Fruit fly (Drosophila melanogaster) whole organism, embryonic: Measurements from ENCODE around the gene hry.

Source experiments
- B-H1 ChIP-seq: fragments of 200-800 bp; sonication (Bioruptor generic); IDR thresholded peaks from 3 replicates; pipeline ENCODE4 v1.3.6; 2022; ENCODE audit warnings: missing biosample characterization, missing genetic modification characterization
- Blimp-1 ChIP-seq: fragments of 200-800 bp; sonication (Bioruptor generic); optimal IDR thresholded peaks from 3 replicates; lab custom pipeline; 2018; ENCODE audit warnings: missing biosample characterization, missing genetic modification characterization, mild to moderate bottlenecking, moderate library complexity, missing genetic modification reagents
- CG10209 ChIP-seq: fragments of 200-800 bp; sonication (Bioruptor generic); optimal IDR thresholded peaks from 3 replicates; lab custom pipeline; 2017; ENCODE audit warnings: missing biosample characterization, mild to moderate bottlenecking, missing genetic modification characterization, missing genetic modification reagents
- CG10654 ChIP-seq: fragments of 200-800 bp; sonication (Bioruptor generic); optimal IDR thresholded peaks from 2 replicates; lab custom pipeline; 2016; ENCODE audit warnings: missing biosample characterization, missing genetic modification characterization
- CG12219 ChIP-seq: fragments of 200-800 bp; sonication (Bioruptor generic); optimal IDR thresholded peaks from 3 replicates; lab custom pipeline; 2018; ENCODE audit warnings: missing biosample characterization, mild to moderate bottlenecking, missing genetic modification characterization
- CG13123 ChIP-seq: fragments of 200-800 bp; sonication (Bioruptor generic); optimal IDR thresholded peaks from 2 replicates; lab custom pipeline; 2016; ENCODE audit warnings: missing biosample characterization, missing genetic modification characterization
- CG2116 ChIP-seq: fragments of 200-800 bp; sonication (Bioruptor generic); optimal IDR thresholded peaks from 3 replicates; lab custom pipeline; 2018; ENCODE audit warnings: missing biosample characterization, mild to moderate bottlenecking, missing genetic modification characterization
- CG31441 ChIP-seq: fragments of 200-800 bp; sonication (Bioruptor generic); IDR thresholded peaks from 2 replicates; pipeline ENCODE4 v1.3.6; 2022; ENCODE audit warnings: missing biosample characterization, missing genetic modification characterization
- CG3281 ChIP-seq: fragments of 200-800 bp; sonication (Bioruptor generic); optimal IDR thresholded peaks from 3 replicates; lab custom pipeline; 2017; ENCODE audit warnings: missing biosample characterization, mild to moderate bottlenecking, missing genetic modification characterization
- CG33557 ChIP-seq: fragments of 200-800 bp; sonication (Bioruptor generic); optimal IDR thresholded peaks from 2 replicates; lab custom pipeline; 2019; ENCODE audit warnings: missing biosample characterization, mild to moderate bottlenecking, missing genetic modification characterization, moderate library complexity
- CG6272 ChIP-seq: fragments of 200-800 bp; sonication (Bioruptor generic); IDR thresholded peaks from 2 replicates; pipeline ENCODE4 v1.3.6; 2022; ENCODE audit warnings: missing biosample characterization, missing genetic modification characterization
- CG6765 ChIP-seq: fragments of 200-800 bp; sonication (Bioruptor generic); optimal IDR thresholded peaks from 3 replicates; lab custom pipeline; 2017; ENCODE audit warnings: missing biosample characterization, mild to moderate bottlenecking, missing genetic modification characterization
- CG7357 ChIP-seq: fragments of 200-800 bp; sonication (Bioruptor generic); IDR thresholded peaks from 3 replicates; pipeline ENCODE4 v1.3.6; 2022; ENCODE audit warnings: missing biosample characterization, missing genetic modification characterization
- CG7556 ChIP-seq: fragments of 200-800 bp; sonication (Bioruptor generic); optimal IDR thresholded peaks from 2 replicates; lab custom pipeline; 2017; ENCODE audit warnings: missing biosample characterization, mild to moderate bottlenecking, missing genetic modification characterization
- CG7987 ChIP-seq: fragments of 200-800 bp; sonication (Bioruptor generic); optimal IDR thresholded peaks from 2 replicates; lab custom pipeline; 2018; ENCODE audit warnings: missing biosample characterization, mild to moderate bottlenecking, missing genetic modification characterization, moderate library complexity
- CG8388 ChIP-seq: fragments of 200-800 bp; sonication (Bioruptor generic); optimal IDR thresholded peaks from 2 replicates; lab custom pipeline; 2019; ENCODE audit warnings: missing biosample characterization, mild to moderate bottlenecking, missing genetic modification characterization, moderate library complexity
- CG9817 ChIP-seq: fragments of 200-800 bp; sonication (Bioruptor generic); optimal IDR thresholded peaks from 2 replicates; lab custom pipeline; 2018; ENCODE audit warnings: missing biosample characterization, mild to moderate bottlenecking, missing genetic modification characterization, moderate library complexity
- Chrac-16 ChIP-seq: fragments of 200-800 bp; sonication (Bioruptor generic); optimal IDR thresholded peaks from 3 replicates; lab custom pipeline; 2016; ENCODE audit warnings: missing biosample characterization, missing genetic modification characterization
- CrebB ChIP-seq: fragments of 200-800 bp; sonication (Bioruptor generic); optimal IDR thresholded peaks from 3 replicates; lab custom pipeline; 2018; ENCODE audit warnings: missing biosample characterization, mild to moderate bottlenecking, missing genetic modification characterization
- D19A ChIP-seq: fragments of 200-800 bp; optimal IDR thresholded peaks from 3 replicates; lab custom pipeline; 2019; ENCODE audit warnings: missing biosample characterization, mild to moderate bottlenecking, missing genetic modification characterization, moderate library complexity
- Dfd ChIP-seq, 2 experiments: fragments of >200 bp; optimal IDR thresholded peaks; 2 replicates each; lab custom pipeline; 2017; ENCODE audit warnings: missing biosample characterization in 2 of 2, missing genetic modification characterization in 2 of 2
- Doc3 ChIP-seq: fragments of 200-800 bp; sonication (Bioruptor generic); IDR thresholded peaks from 3 replicates; pipeline ENCODE4 v1.3.6; 2022; ENCODE audit warnings: missing biosample characterization, missing genetic modification characterization; ENCODE audit not compliant: partially characterized antibody
- H15 ChIP-seq: fragments of 200-800 bp; sonication (Bioruptor generic); IDR thresholded peaks from 3 replicates; pipeline ENCODE4 v1.3.6; 2022; ENCODE audit warnings: missing biosample characterization, missing genetic modification characterization
- Hmr ChIP-seq: fragments of 200-800 bp; sonication (Bioruptor generic); optimal IDR thresholded peaks from 3 replicates; lab custom pipeline; 2017; ENCODE audit warnings: mild to moderate bottlenecking, missing biosample characterization, missing genetic modification reagents, missing genetic modification characterization
- MESR4 ChIP-seq: fragments of 200-800 bp; sonication (Bioruptor generic); optimal IDR thresholded peaks from 2 replicates; lab custom pipeline; 2018; ENCODE audit warnings: missing biosample characterization, mild to moderate bottlenecking, missing genetic modification characterization, moderate library complexity
- Mad ChIP-seq: fragments of 200-800 bp; sonication (Bioruptor generic); optimal IDR thresholded peaks from 2 replicates; lab custom pipeline; 2016; ENCODE audit warnings: missing biosample characterization, missing genetic modification characterization
- Mes4 ChIP-seq: fragments of 200-800 bp; sonication (Bioruptor generic); optimal IDR thresholded peaks from 2 replicates; lab custom pipeline; 2016; ENCODE audit warnings: missing biosample characterization, missing genetic modification characterization
- Myb ChIP-seq: fragments of 200-800 bp; sonication (Bioruptor generic); optimal IDR thresholded peaks from 2 replicates; lab custom pipeline; 2016; ENCODE audit warnings: missing biosample characterization, missing genetic modification characterization
- NFAT ChIP-seq: fragments of 200-800 bp; sonication (Bioruptor generic); IDR thresholded peaks from 2 replicates; pipeline ENCODE4 v1.3.6; 2022; ENCODE audit warnings: missing biosample characterization, missing genetic modification characterization
- Sox102F ChIP-seq: fragments of 200-800 bp; sonication (Bioruptor generic); optimal IDR thresholded peaks from 2 replicates; lab custom pipeline; 2018; ENCODE audit warnings: missing biosample characterization, mild to moderate bottlenecking, missing genetic modification characterization, moderate library complexity
- TFAM ChIP-seq: fragments of 200-800 bp; sonication (Bioruptor generic); optimal IDR thresholded peaks from 2 replicates; lab custom pipeline; 2017; ENCODE audit warnings: missing biosample characterization, missing genetic modification characterization, inconsistent platforms
- ara ChIP-seq: fragments of 200-800 bp; sonication (Bioruptor generic); IDR thresholded peaks from 2 replicates; pipeline ENCODE4 v1.3.6; 2022; ENCODE audit warnings: missing biosample characterization, missing genetic modification characterization
- bsh ChIP-seq, 2 experiments: fragments of 200-800 bp; sonication (Bioruptor generic); optimal IDR thresholded peaks; 2 replicates each; lab custom pipeline; 2017 to 2018; ENCODE audit warnings: mild to moderate bottlenecking in 2 of 2, missing biosample characterization in 2 of 2, missing genetic modification characterization in 2 of 2, moderate library complexity in 1 of 2
- dati ChIP-seq: fragments of 200-800 bp; sonication (Bioruptor generic); IDR thresholded peaks from 2 replicates; pipeline ENCODE4 v1.3.6; 2022; ENCODE audit warnings: missing biosample characterization, missing genetic modification characterization
- dmrt11E ChIP-seq: fragments of 200-800 bp; sonication (Bioruptor generic); optimal IDR thresholded peaks from 3 replicates; lab custom pipeline; 2018; ENCODE audit warnings: missing biosample characterization, mild to moderate bottlenecking, missing genetic modification characterization, moderate library complexity
- dysf ChIP-seq: fragments of 200-800 bp; sonication (Bioruptor generic); IDR thresholded peaks from 3 replicates; pipeline ENCODE4 v1.3.6; 2022; ENCODE audit warnings: missing biosample characterization, missing genetic modification characterization
- gce ChIP-seq: fragments of 200-800 bp; sonication (Bioruptor generic); IDR thresholded peaks from 3 replicates; pipeline ENCODE4 v1.3.6; 2022; ENCODE audit warnings: missing biosample characterization, missing genetic modification characterization
- ham ChIP-seq: fragments of 200-800 bp; sonication (Bioruptor generic); IDR thresholded peaks from 2 replicates; pipeline ENCODE4 v1.3.6; 2022; ENCODE audit warnings: missing biosample characterization, missing genetic modification characterization
- jumu ChIP-seq: fragments of 200-800 bp; sonication (Bioruptor generic); optimal IDR thresholded peaks from 3 replicates; lab custom pipeline; 2016; ENCODE audit warnings: missing biosample characterization, missing genetic modification characterization
- klu ChIP-seq: fragments of 200-800 bp; sonication (Bioruptor generic); IDR thresholded peaks from 2 replicates; pipeline ENCODE4 v1.3.6; 2022; ENCODE audit warnings: missing biosample characterization, missing genetic modification characterization
- mirr ChIP-seq: fragments of 200-800 bp; sonication (Bioruptor generic); optimal IDR thresholded peaks from 3 replicates; lab custom pipeline; 2018; ENCODE audit warnings: missing biosample characterization, mild to moderate bottlenecking, missing genetic modification characterization
- nerfin-1 ChIP-seq: fragments of 200-800 bp; sonication (Bioruptor generic); optimal IDR thresholded peaks from 3 replicates; lab custom pipeline; 2019; ENCODE audit warnings: missing biosample characterization, mild to moderate bottlenecking, missing genetic modification characterization, moderate library complexity
- pros ChIP-seq: fragments of 200-800 bp; sonication (Bioruptor generic); optimal IDR thresholded peaks from 3 replicates; lab custom pipeline; 2019; ENCODE audit warnings: missing biosample characterization, mild to moderate bottlenecking, missing genetic modification characterization, moderate library complexity
- scrt ChIP-seq: fragments of 200-800 bp; sonication (Bioruptor generic); optimal IDR thresholded peaks from 2 replicates; lab custom pipeline; 2018; ENCODE audit warnings: missing biosample characterization, mild to moderate bottlenecking, missing genetic modification characterization, moderate library complexity
- sens-2 ChIP-seq: fragments of 200-800 bp; sonication (Bioruptor generic); IDR thresholded peaks from 2 replicates; pipeline ENCODE4 v1.3.6; 2022; ENCODE audit warnings: missing biosample characterization, missing genetic modification characterization
- sisA ChIP-seq: fragments of 200-800 bp; sonication (Bioruptor generic); IDR thresholded peaks from 2 replicates; pipeline ENCODE4 v1.3.6; 2022; ENCODE audit warnings: missing biosample characterization, missing genetic modification characterization
- ssp ChIP-seq: fragments of 200-800 bp; sonication (Bioruptor generic); IDR thresholded peaks from 2 replicates; pipeline ENCODE4 v1.3.6; 2022; ENCODE audit warnings: missing biosample characterization, missing genetic modification characterization
- tgo ChIP-seq: fragments of 200-800 bp; sonication (Bioruptor generic); IDR thresholded peaks from 3 replicates; pipeline ENCODE4 v1.3.6; 2022; ENCODE audit warnings: missing biosample characterization, missing genetic modification characterization
- usp ChIP-seq: fragments of >200 bp; optimal IDR thresholded peaks from 2 replicates; lab custom pipeline; 2017; ENCODE audit warnings: missing biosample characterization, missing genetic modification characterization
- zfh1 ChIP-seq: fragments of 200-800 bp; sonication (Bioruptor generic); IDR thresholded peaks from 3 replicates; pipeline ENCODE4 v1.3.6; 2022; ENCODE audit warnings: missing biosample characterization, missing genetic modification characterization

hry gene

DNA sequence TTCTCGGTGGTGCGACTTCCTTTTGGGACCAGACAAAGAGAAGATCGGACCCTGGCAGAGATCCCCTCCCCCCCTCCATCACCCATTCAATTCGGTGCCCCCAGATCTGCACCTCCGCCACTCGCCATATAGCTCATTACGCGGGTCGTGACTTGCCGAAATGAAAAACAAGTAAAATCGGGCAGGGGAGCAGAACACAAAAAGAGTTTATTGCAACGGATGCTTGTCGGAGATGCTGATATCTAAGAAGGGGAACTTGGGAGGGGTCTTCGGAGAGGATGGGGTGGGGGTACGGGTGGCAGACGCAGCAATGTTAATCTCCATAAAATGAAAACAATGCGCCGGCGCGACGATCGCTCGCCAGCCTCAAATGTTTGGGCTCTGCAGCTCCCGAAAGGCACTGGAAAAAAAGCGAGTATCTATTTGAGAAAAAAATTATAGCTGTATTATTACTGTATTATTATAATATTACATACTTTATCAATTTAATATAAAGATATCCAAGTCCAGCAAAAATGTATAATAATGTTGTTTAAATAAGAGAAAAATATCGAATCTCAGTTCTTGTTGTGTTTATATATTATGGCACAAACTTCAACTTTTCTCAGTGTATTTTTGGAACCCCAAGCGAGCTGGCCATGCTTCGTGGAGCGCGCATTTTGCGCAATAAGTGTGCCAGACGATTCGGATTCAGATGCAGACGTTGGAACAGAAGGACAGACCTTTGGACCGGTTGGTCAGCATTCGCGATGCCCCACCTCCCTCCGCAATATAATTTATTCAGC lies 7.6 kb upstream of the hry start (continued):
- TF ChIP-seq ssp (GFP tag; lab: Robert Waterston, UW) (no peak), TFAM (GFP tag; lab: Kevin White, UChicago) (no peak), Hmr (GFP tag; lab: Kevin White, UChicago) (no peak), CG7357 (GFP tag; lab: Robert Waterston, UW) (no peak), ara (GFP tag; lab: Robert Waterston, UW) (peak; percentile 63; the same call in 1 of the 2 replicates), tgo (GFP tag; lab: Robert Waterston, UW) (peak; percentile 48; the same call in 2 of the 3 replicates), CG33557 (GFP tag; lab: Kevin White, UChicago) (peak; percentile 51), CG10654 (GFP tag; lab: Kevin White, UChicago) (no peak), CG7556 (GFP tag; lab: Kevin White, UChicago) (peak; percentile 21), CG12219 (peak; percentile 10), Dfd (GFP tag; optimal IDR thresholded peaks at IDR 0.05; lab: Kevin White, UChicago) (no peak), pros (GFP tag; lab: Kevin White, UChicago) (no peak), sens-2 (GFP tag; lab: Robert Waterston, UW) (no peak), Sox102F (GFP tag; lab: Kevin White, UChicago) (peak; percentile 52), MESR4 (GFP tag; lab: Kevin White, UChicago) (no peak), dati (GFP tag; lab: Robert Waterston, UW) (no peak), CrebB (tag; lab: Kevin White, UChicago) (no peak), Blimp-1 (GFP tag; lab: Kevin White, UChicago) (peak; percentile 64), Myb (GFP tag; lab: Kevin White, UChicago) (no peak), Doc3 (GFP tag; lab: Robert Waterston, UW) (no peak), CG6765 (GFP tag; lab: Kevin White, UChicago) (no peak), sisA (GFP tag; lab: Robert Waterston, UW) (no peak), NFAT (no peak), gce (GFP tag; lab: Robert Waterston, UW) (no peak), CG31441 (GFP tag; lab: Robert Waterston, UW) (peak; percentile 78), mirr (no peak), zfh1 (GFP tag; lab: Robert Waterston, UW) (peak; percentile 62; the same call in 2 of the 3 replicates), usp (GFP tag; lab: Kevin White, UChicago) (no peak), CG6272 (no peak), CG7987 (GFP tag; lab: Kevin White, UChicago) (no peak), klu (no peak), bsh (GFP tag; optimal IDR thresholded peaks at IDR 0.05; lab: Kevin White, UChicago) (peak; percentile 62 to 69), CG9817 (no peak), Chrac-16 (GFP tag; lab: Kevin White, UChicago) (peak; percentile 28), nerfin-1 (no peak), CG8388 (GFP tag; lab: Kevin White, UChicago) (peak; percentile 40), D19A (tag; lab: Kevin White, UChicago) (peak; percentile 45), B-H1 (GFP tag; lab: Robert Waterston, UW) (no peak), CG13123 (GFP tag; lab: Kevin White, UChicago) (no peak), CG2116 (GFP tag; lab: Kevin White, UChicago) (no peak), CG10209 (GFP tag; lab: Kevin White, UChicago) (peak; percentile 13), dmrt11E (tag; lab: Kevin White, UChicago) (peak; percentile 78), H15 (peak; percentile 54; the same call in 1 of the 3 replicates), jumu (GFP tag; lab: Kevin White, UChicago) (no peak), Mes4 (GFP tag; lab: Kevin White, UChicago) (no peak), ham (GFP tag; lab: Robert Waterston, UW) (no peak), dysf (no peak), CG3281 (no peak), scrt (GFP tag; lab: Kevin White, UChicago) (no peak), Mad (GFP tag; lab: Kevin White, UChicago) (no peak)
